Worm (Caenorhabditis elegans) whole organism, L4/young adult: ENCODE results near the gene odd-1.

Experiments used
- W03F9.2 ChIP-seq: fragments of 150-350 bp; optimal IDR thresholded peaks from 2 replicates; lab custom pipeline; 2014; ENCODE audit warnings: missing biosample characterization, missing genetic modification characterization
- dao-5 ChIP-seq: sonication (generic microtip); optimal IDR thresholded peaks from 2 replicates; lab custom pipeline; 2016; ENCODE audit warnings: missing genotype, missing genetic modification characterization, moderate library complexity, missing compliant biosample characterization
- him-1 ChIP-seq: sonication (generic microtip); optimal IDR thresholded peaks from 2 replicates; lab custom pipeline; 2016; ENCODE audit warnings: missing genotype, missing genetic modification reagents, missing genetic modification characterization, missing compliant biosample characterization

DNA sequence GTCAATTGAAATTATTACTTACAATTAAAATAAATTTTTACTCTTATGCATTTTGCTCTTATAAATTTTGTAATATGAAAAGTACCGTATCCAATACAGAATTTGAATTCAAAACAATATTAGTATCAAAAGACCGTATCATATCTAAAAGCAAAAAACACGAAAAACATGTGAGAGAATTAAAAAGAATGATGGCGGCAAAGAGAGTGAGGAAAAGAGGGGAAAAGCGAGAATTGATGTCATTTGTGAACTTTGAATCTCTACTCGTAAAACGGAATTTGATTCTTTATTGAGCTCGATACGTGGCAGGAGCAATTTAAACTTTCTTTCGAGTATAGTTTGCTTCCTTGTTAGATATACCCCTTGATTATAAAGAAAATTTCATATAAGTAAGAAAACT lies 46.4 kb downstream of the odd-1 start:
- TF ChIP-seq W03F9.2 (tag; lab: Kevin White, UChicago): no peak
- TF ChIP-seq dao-5 (tag; lab: Kevin White, UChicago): no peak
- no peak for TF ChIP-seq him-1 (tag; lab: Kevin White, UChicago)
